Fruit fly (Drosophila melanogaster) whole organism, embryonic: ENCODE data around the gene PH4alphaPV.

ENCODE experiments used
- BEAF-32 ChIP-seq: fragments of 200-800 bp; sonication (Bioruptor generic); optimal IDR thresholded peaks from 3 replicates; lab custom pipeline; 2017; ENCODE audit warnings: missing biosample characterization, missing genetic modification characterization, mild to moderate bottlenecking, moderate library complexity, missing genetic modification reagents
- CG10321 ChIP-seq: fragments of 200-800 bp; sonication (Bioruptor generic); IDR thresholded peaks from 2 replicates; pipeline ENCODE4 v1.3.6; 2022; ENCODE audit warnings: missing biosample characterization, missing genetic modification characterization
- CG10366 ChIP-seq: fragments of 200-800 bp; sonication (Bioruptor generic); IDR thresholded peaks from 2 replicates; pipeline ENCODE4 v1.3.6; 2022; ENCODE audit warnings: missing biosample characterization, missing genetic modification characterization
- CG11456 ChIP-seq: fragments of 200-800 bp; sonication (Bioruptor generic); IDR thresholded peaks from 3 replicates; pipeline ENCODE4 v1.3.6; 2022; ENCODE audit warnings: missing biosample characterization, missing genetic modification characterization
- CG12071 ChIP-seq: fragments of 200-800 bp; sonication (Bioruptor generic); optimal IDR thresholded peaks from 3 replicates; lab custom pipeline; 2018; ENCODE audit warnings: missing biosample characterization, mild to moderate bottlenecking, missing genetic modification characterization
- CG12155 ChIP-seq: fragments of 200-800 bp; sonication (Bioruptor generic); optimal IDR thresholded peaks from 3 replicates; lab custom pipeline; 2016; ENCODE audit warnings: missing biosample characterization, missing genetic modification characterization
- CG12236 ChIP-seq: fragments of 200-800 bp; sonication (Bioruptor generic); optimal IDR thresholded peaks from 2 replicates; lab custom pipeline; 2016; ENCODE audit warnings: missing biosample characterization, missing genetic modification characterization
- CG1233 ChIP-seq: fragments of 200-800 bp; sonication (Bioruptor generic); optimal IDR thresholded peaks from 4 replicates; lab custom pipeline; 2018; ENCODE audit warnings: missing biosample characterization, mild to moderate bottlenecking, missing genetic modification characterization
- CG12391 ChIP-seq: fragments of 200-800 bp; sonication (Bioruptor generic); optimal IDR thresholded peaks from 3 replicates; lab custom pipeline; 2018; ENCODE audit warnings: missing biosample characterization, mild to moderate bottlenecking, missing genetic modification characterization, moderate library complexity
- CG13624 ChIP-seq: fragments of 200-800 bp; sonication (Bioruptor generic); optimal IDR thresholded peaks from 2 replicates; lab custom pipeline; 2016; ENCODE audit warnings: missing biosample characterization, missing genetic modification characterization
- CG13775 ChIP-seq: fragments of 200-800 bp; sonication (Bioruptor generic); optimal IDR thresholded peaks from 3 replicates; lab custom pipeline; 2017; ENCODE audit warnings: missing biosample characterization, mild to moderate bottlenecking, missing genetic modification characterization
- CG14965 ChIP-seq: fragments of 200-800 bp; sonication (Bioruptor generic); optimal IDR thresholded peaks from 2 replicates; lab custom pipeline; 2016; ENCODE audit warnings: missing biosample characterization, missing genetic modification characterization, borderline replicate concordance
- CG15696 ChIP-seq: fragments of 200-800 bp; sonication (Bioruptor generic); optimal IDR thresholded peaks from 2 replicates; lab custom pipeline; 2019; ENCODE audit warnings: missing biosample characterization, mild to moderate bottlenecking, missing genetic modification characterization, moderate library complexity
- CG16779 ChIP-seq: fragments of 200-800 bp; sonication (Bioruptor generic); IDR thresholded peaks from 2 replicates; pipeline ENCODE4 v1.3.6; 2022; ENCODE audit warnings: missing biosample characterization, missing genetic modification characterization
- CG1792 ChIP-seq: fragments of 200-800 bp; sonication (Bioruptor generic); optimal IDR thresholded peaks from 2 replicates; lab custom pipeline; 2016; ENCODE audit warnings: missing biosample characterization, missing genetic modification characterization
- CG18011 ChIP-seq: fragments of 200-800 bp; sonication (Bioruptor generic); optimal IDR thresholded peaks from 2 replicates; lab custom pipeline; 2017; ENCODE audit warnings: missing biosample characterization, missing genetic modification characterization, mild to moderate bottlenecking, moderate library complexity, missing genotype
- CG2889 ChIP-seq: fragments of 200-800 bp; sonication (Bioruptor generic); IDR thresholded peaks from 3 replicates; pipeline ENCODE4 v1.3.6; 2022; ENCODE audit warnings: missing biosample characterization, missing genetic modification characterization
- CG31365 ChIP-seq: fragments of 200-800 bp; sonication (Bioruptor generic); optimal IDR thresholded peaks from 2 replicates; lab custom pipeline; 2018; ENCODE audit warnings: missing biosample characterization, mild to moderate bottlenecking, missing genetic modification characterization
- CG43689 ChIP-seq: fragments of 200-800 bp; sonication (Bioruptor generic); IDR thresholded peaks from 2 replicates; pipeline ENCODE4 v1.3.6; 2022; ENCODE audit warnings: missing biosample characterization, missing genetic modification characterization
- CG4404 ChIP-seq: fragments of 200-800 bp; sonication (Bioruptor generic); IDR thresholded peaks from 2 replicates; pipeline ENCODE4 v1.3.6; 2022; ENCODE audit warnings: missing biosample characterization, missing genetic modification characterization
- CG6254 ChIP-seq: fragments of 200-800 bp; sonication (Bioruptor generic); optimal IDR thresholded peaks from 3 replicates; lab custom pipeline; 2017; ENCODE audit warnings: mild to moderate bottlenecking, missing biosample characterization, missing genetic modification reagents, missing genetic modification characterization
- CG7928 ChIP-seq: fragments of 200-800 bp; sonication (Bioruptor generic); optimal IDR thresholded peaks from 2 replicates; lab custom pipeline; 2017; ENCODE audit warnings: missing biosample characterization, mild to moderate bottlenecking, missing genetic modification characterization
- Camta ChIP-seq: fragments of 200-800 bp; sonication (Bioruptor generic); optimal IDR thresholded peaks from 2 replicates; lab custom pipeline; 2016; ENCODE audit warnings: missing biosample characterization, missing genetic modification characterization
- CrebB ChIP-seq: fragments of 200-800 bp; sonication (Bioruptor generic); optimal IDR thresholded peaks from 3 replicates; lab custom pipeline; 2018; ENCODE audit warnings: missing biosample characterization, mild to moderate bottlenecking, missing genetic modification characterization
- D ChIP-seq, 2 experiments: fragments of 200-800 bp in 1 of 2; fragments of >200 bp in 1 of 2; sonication (Bioruptor generic) in 1 of 2; optimal IDR thresholded peaks; 2 replicates in 1 of 2; 3 replicates in 1 of 2; lab custom pipeline; 2017; ENCODE audit warnings: mild to moderate bottlenecking in 1 of 2, missing biosample characterization in 1 of 2, missing genetic modification characterization in 1 of 2, missing genetic modification reagents in 1 of 2
- D19B ChIP-seq: fragments of 200-800 bp; sonication (Bioruptor generic); optimal IDR thresholded peaks from 2 replicates; lab custom pipeline; 2017; ENCODE audit warnings: missing biosample characterization, mild to moderate bottlenecking, missing genetic modification characterization
- Hand ChIP-seq: fragments of 200-800 bp; sonication (Bioruptor generic); optimal IDR thresholded peaks from 2 replicates; lab custom pipeline; 2017; ENCODE audit warnings: mild to moderate bottlenecking, missing biosample characterization, missing genetic modification reagents, missing genetic modification characterization
- Jarid2 ChIP-seq: fragments of 200-800 bp; sonication (Bioruptor generic); optimal IDR thresholded peaks from 3 replicates; lab custom pipeline; 2017; ENCODE audit warnings: mild to moderate bottlenecking, missing biosample characterization, missing genetic modification reagents, missing genetic modification characterization
- Lhr ChIP-seq: fragments of 200-800 bp; sonication (Bioruptor generic); optimal IDR thresholded peaks from 3 replicates; lab custom pipeline; 2017; ENCODE audit warnings: mild to moderate bottlenecking, missing biosample characterization, missing genetic modification reagents, missing genetic modification characterization
- NC2β ChIP-seq: fragments of 200-800 bp; sonication (Bioruptor generic); optimal IDR thresholded peaks from 2 replicates; lab custom pipeline; 2016; ENCODE audit warnings: missing biosample characterization, missing genetic modification characterization
- Oli ChIP-seq: fragments of 200-800 bp; sonication (Bioruptor generic); optimal IDR thresholded peaks from 2 replicates; lab custom pipeline; 2018; ENCODE audit warnings: missing biosample characterization, mild to moderate bottlenecking, missing genetic modification characterization, moderate library complexity
- Opbp ChIP-seq: fragments of 200-800 bp; sonication (Bioruptor generic); IDR thresholded peaks from 3 replicates; pipeline ENCODE4 v1.3.6; 2022; ENCODE audit warnings: missing biosample characterization, missing genetic modification characterization; ENCODE audit not compliant: partially characterized antibody
- Rx ChIP-seq: fragments of 200-800 bp; sonication (Bioruptor generic); IDR thresholded peaks from 2 replicates; pipeline ENCODE4 v1.3.6; 2022; ENCODE audit warnings: missing biosample characterization, missing genetic modification characterization
- Scr ChIP-seq: fragments of 200-800 bp; sonication (Bioruptor generic); IDR thresholded peaks from 2 replicates; pipeline ENCODE4 v1.3.6; 2022; ENCODE audit warnings: missing biosample characterization, missing genetic modification characterization; ENCODE audit not compliant: partially characterized antibody
- Sin3A ChIP-seq: fragments of >200 bp; optimal IDR thresholded peaks from 2 replicates; lab custom pipeline; 2018
- Sry-β ChIP-seq: fragments of 200-800 bp; sonication (Bioruptor generic); optimal IDR thresholded peaks from 2 replicates; lab custom pipeline; 2018; ENCODE audit warnings: missing biosample characterization, mild to moderate bottlenecking, missing genetic modification characterization, moderate library complexity
- bowl ChIP-seq: fragments of 200-800 bp; sonication (Bioruptor generic); IDR thresholded peaks from 2 replicates; pipeline ENCODE4 v1.3.6; 2022; ENCODE audit warnings: missing biosample characterization, missing genetic modification characterization
- chif ChIP-seq, 2 experiments: fragments of 200-800 bp; sonication (Bioruptor generic); optimal IDR thresholded peaks; 3 replicates each; lab custom pipeline; 2016; ENCODE audit warnings: missing biosample characterization in 2 of 2, missing genetic modification characterization in 2 of 2
- danr ChIP-seq: fragments of 200-800 bp; sonication (Bioruptor generic); IDR thresholded peaks from 2 replicates; pipeline ENCODE4 v1.3.6; 2022; ENCODE audit warnings: missing biosample characterization, missing genetic modification characterization
- dpn ChIP-seq, 2 experiments: fragments of 200-800 bp; sonication (Bioruptor generic); optimal IDR thresholded peaks; 3 replicates each; lab custom pipeline; 2016; ENCODE audit warnings: missing biosample characterization in 2 of 2, missing genetic modification characterization in 2 of 2
- luna ChIP-seq: fragments of 200-800 bp; sonication (Bioruptor generic); optimal IDR thresholded peaks from 2 replicates; lab custom pipeline; 2016; ENCODE audit warnings: missing biosample characterization, missing genetic modification characterization
- odd ChIP-seq: fragments of 200-800 bp; sonication (Bioruptor generic); optimal IDR thresholded peaks from 2 replicates; lab custom pipeline; 2017; ENCODE audit warnings: missing biosample characterization, mild to moderate bottlenecking, missing genetic modification characterization
- otp ChIP-seq: fragments of 200-800 bp; sonication (Bioruptor generic); IDR thresholded peaks from 3 replicates; pipeline ENCODE4, ENCODE4 v1.3.6; 2022; ENCODE audit warnings: missing biosample characterization, missing genetic modification characterization
- pb ChIP-seq: fragments of 200-800 bp; sonication (Bioruptor generic); optimal IDR thresholded peaks from 3 replicates; lab custom pipeline; 2016; ENCODE audit warnings: missing biosample characterization, missing genetic modification characterization
- peb ChIP-seq: fragments of 200-800 bp; sonication (Bioruptor generic); IDR thresholded peaks from 2 replicates; pipeline ENCODE4 v1.3.6; 2022; ENCODE audit warnings: missing biosample characterization, missing genetic modification characterization
- pfk ChIP-seq: fragments of 200-800 bp; sonication (Bioruptor generic); optimal IDR thresholded peaks from 2 replicates; lab custom pipeline; 2018; ENCODE audit warnings: missing biosample characterization, mild to moderate bottlenecking, missing genetic modification characterization, moderate library complexity
- pho ChIP-seq: fragments of 200-800 bp; sonication (Bioruptor generic); optimal IDR thresholded peaks from 2 replicates; lab custom pipeline; 2016; ENCODE audit warnings: missing biosample characterization, missing genetic modification characterization
- sug ChIP-seq: fragments of 200-800 bp; optimal IDR thresholded peaks from 2 replicates; lab custom pipeline; 2019; ENCODE audit warnings: missing biosample characterization, mild to moderate bottlenecking, missing genetic modification characterization, moderate library complexity
- tin ChIP-seq: fragments of 200-800 bp; sonication (Bioruptor generic); optimal IDR thresholded peaks from 3 replicates; lab custom pipeline; 2016; ENCODE audit warnings: missing biosample characterization, missing genetic modification characterization

Gene PH4alphaPV

dm6 chr3R:30601440-30602256, 46.7 kb downstream of the PH4alphaPV start, which contains the start of the genes CG2246 and CG31021 (continued):
- TF ChIP-seq Hand (no peak), NC2β (GFP tag; lab: Kevin White, UChicago) (no peak), CG31365 (tag; lab: Kevin White, UChicago) (no peak), CG10321 (no peak), CG43689 (GFP tag; lab: Robert Waterston, UW) (no peak), D (optimal IDR thresholded peaks at IDR 0.05; lab: Kevin White, UChicago) (no peak), D (GFP tag; optimal IDR thresholded peaks at IDR 0.05; lab: Kevin White, UChicago) (no peak), odd (GFP tag; lab: Kevin White, UChicago) (no peak), D19B (GFP tag; lab: Kevin White, UChicago) (no peak), pfk (no peak), Rx (GFP tag; lab: Robert Waterston, UW) (peak; percentile 15; the same call in 1 of the 2 replicates), CG12236 (GFP tag; lab: Kevin White, UChicago) (no peak), CG1233 (GFP tag; lab: Kevin White, UChicago) (no peak), CG12071 (GFP tag; lab: Kevin White, UChicago) (no peak), CG11456 (GFP tag; lab: Robert Waterston, UW) (peak; percentile 82), Sin3A (peak; percentile 80), Camta (peak; percentile 15), CG16779 (GFP tag; lab: Robert Waterston, UW) (no peak), Lhr (GFP tag; lab: Kevin White, UChicago) (peak; percentile 98), BEAF-32 (peak; percentile 96), danr (no peak), sug (no peak), CrebB (no peak), CG18011 (GFP tag; lab: Kevin White, UChicago) (no peak), bowl (GFP tag; lab: Robert Waterston, UW) (no peak), CG13775 (GFP tag; lab: Kevin White, UChicago) (peak; percentile 53), CG1792 (GFP tag; lab: Kevin White, UChicago) (peak; percentile 25), Jarid2 (GFP tag; lab: Kevin White, UChicago) (no peak), Sry-β (GFP tag; lab: Kevin White, UChicago) (peak; percentile 56), otp (no peak), Scr (peak; percentile 81), CG2889 (GFP tag; lab: Robert Waterston, UW) (0 out of 3 replicates have a peak, but pooled peaks have one; percentile 19), pb (GFP tag; lab: Kevin White, UChicago) (peak; percentile 21), CG12391 (peak; percentile 75), pho (GFP tag; lab: Kevin White, UChicago) (peak; percentile 69), CG10366 (GFP tag; lab: Robert Waterston, UW) (no peak; the same call in 1 of the 2 replicates), CG7928 (no peak), luna (peak; percentile 4), CG15696 (tag; lab: Kevin White, UChicago) (peak; percentile 47), CG13624 (GFP tag; lab: Kevin White, UChicago) (peak; percentile 76), CG4404 (GFP tag; lab: Robert Waterston, UW) (no peak), CG12155 (GFP tag; lab: Kevin White, UChicago) (peak; percentile 22), chif (GFP tag; optimal IDR thresholded peaks at IDR 0.05; lab: Kevin White, UChicago) (peak; percentile 43 to 70), tin (GFP tag; lab: Kevin White, UChicago) (peak; percentile 58), CG6254 (no peak), Opbp (GFP tag; lab: Robert Waterston, UW) (peak; percentile 78), peb (GFP tag; lab: Robert Waterston, UW) (no peak), dpn (GFP tag; optimal IDR thresholded peaks at IDR 0.05; lab: Kevin White, UChicago) (peak; percentile 52 to 59), Oli (tag; lab: Kevin White, UChicago) (no peak), CG14965 (GFP tag; lab: Kevin White, UChicago) (no peak)
